Worm (Caenorhabditis elegans) whole organism, young adult: ENCODE measurements around the gene fbxa-61.

ENCODE experiments used
- B0336.3 ChIP-seq: fragments of 200-800 bp; sonication (Bioruptor generic); IDR thresholded peaks from 2 replicates; pipeline ENCODE4 v1.3.6; 2022; ENCODE audit warnings: missing genetic modification characterization, missing compliant biosample characterization
- C06A6.2 ChIP-seq: fragments of 200-800 bp; sonication (Bioruptor generic); conservative IDR thresholded peaks from 2 replicates; pipeline ENCODE4 v1.3.6; 2022; ENCODE audit warnings: missing genetic modification characterization, missing compliant biosample characterization
- C17E4.6 ChIP-seq: fragments of 200-800 bp; sonication (Bioruptor generic); IDR thresholded peaks from 2 replicates; pipeline ENCODE4 v1.3.6; 2022; ENCODE audit warnings: missing genetic modification reagents, missing genetic modification characterization, missing compliant biosample characterization
- D2030.7 ChIP-seq: fragments of 200-800 bp; sonication (Bioruptor generic); IDR thresholded peaks from 2 replicates; pipeline ENCODE4 v1.3.6; 2022; ENCODE audit warnings: missing genetic modification reagents, missing genetic modification characterization, missing compliant biosample characterization
- F10E7.11 ChIP-seq: sonication (generic microtip); optimal IDR thresholded peaks from 2 replicates; lab custom pipeline; 2017; ENCODE audit warnings: mild to moderate bottlenecking, missing genetic modification characterization, moderate library complexity, missing compliant biosample characterization
- F49E8.2 ChIP-seq: sonication (generic microtip); optimal IDR thresholded peaks from 3 replicates; lab custom pipeline; 2017; ENCODE audit warnings: missing genetic modification characterization, mild to moderate bottlenecking, missing compliant biosample characterization, antibody characterized with exemption, moderate library complexity; ENCODE audit not compliant: insufficient read depth
- F55B11.4 ChIP-seq: sonication (generic microtip); optimal IDR thresholded peaks from 2 replicates; lab custom pipeline; 2016; ENCODE audit warnings: missing compliant biosample characterization, missing genetic modification characterization, borderline replicate concordance; ENCODE audit not compliant: insufficient read depth
- K12H6.12 ChIP-seq: fragments of 200-800 bp; sonication (Bioruptor generic); optimal IDR thresholded peaks from 2 replicates; lab custom pipeline; 2018; ENCODE audit warnings: mild to moderate bottlenecking, missing genetic modification characterization, missing compliant biosample characterization
- Y79H2A.3 ChIP-seq: fragments of 200-800 bp; sonication (Bioruptor generic); conservative IDR thresholded peaks from 2 replicates; pipeline ENCODE4 v1.3.6; 2022; ENCODE audit warnings: missing genetic modification reagents, missing genetic modification characterization, missing compliant biosample characterization
- akir-1 ChIP-seq: fragments of 200-800 bp; sonication (Bioruptor generic); optimal IDR thresholded peaks from 2 replicates; lab custom pipeline; 2018; ENCODE audit warnings: mild to moderate bottlenecking, missing genetic modification characterization, moderate library complexity, missing compliant biosample characterization
- aptf-2 ChIP-seq: fragments of 200-800 bp; sonication (Bioruptor generic); conservative IDR thresholded peaks from 2 replicates; pipeline ENCODE4 v1.3.6; 2022; ENCODE audit warnings: missing genetic modification reagents, missing genetic modification characterization, missing compliant biosample characterization
- cebp-1 ChIP-seq, 2 experiments: fragments of 200-800 bp in 1 of 2; sonication (Bioruptor generic) in 1 of 2; sonication (generic microtip) in 1 of 2; IDR thresholded peaks in 1 of 2; optimal IDR thresholded peaks in 1 of 2; 2 replicates each; pipeline versions ENCODE4 v1.3.6 to Lab custom; 2017 to 2022; ENCODE audit warnings: missing compliant biosample characterization in 2 of 2, missing genetic modification characterization in 2 of 2, mild to moderate bottlenecking in 1 of 2, missing genetic modification reagents in 1 of 2, moderate library complexity in 1 of 2
- cebp-2 ChIP-seq: fragments of 200-800 bp; sonication (Bioruptor generic); IDR thresholded peaks from 2 replicates; pipeline ENCODE4 v1.3.6; 2022; ENCODE audit warnings: missing genetic modification characterization, missing compliant biosample characterization
- ceh-58 ChIP-seq: fragments of 200-800 bp; sonication (Bioruptor generic); IDR thresholded peaks from 2 replicates; pipeline ENCODE4 v1.3.6; 2022; ENCODE audit warnings: missing genetic modification characterization, missing compliant biosample characterization
- ceh-91 ChIP-seq: fragments of 200-800 bp; sonication (Bioruptor generic); IDR thresholded peaks from 2 replicates; pipeline ENCODE4 v1.3.6; 2022; ENCODE audit warnings: missing genetic modification reagents, missing genetic modification characterization, missing compliant biosample characterization
- dox-1 ChIP-seq: fragments of 200-800 bp; sonication (Bioruptor generic); IDR thresholded peaks from 2 replicates; pipeline ENCODE4 v1.3.6; 2022; ENCODE audit warnings: missing genetic modification reagents, missing genetic modification characterization, missing compliant biosample characterization
- fkh-3 ChIP-seq: sonication (generic microtip); optimal IDR thresholded peaks from 2 replicates; lab custom pipeline; 2016; ENCODE audit warnings: mild to moderate bottlenecking, missing genetic modification characterization, missing compliant biosample characterization
- hmg-1.2 ChIP-seq: fragments of 200-800 bp; sonication (Bioruptor generic); IDR thresholded peaks from 2 replicates; pipeline ENCODE4 v1.3.6; 2022; ENCODE audit warnings: missing genetic modification reagents, missing genetic modification characterization, missing compliant biosample characterization
- let-607 ChIP-seq, 2 experiments: fragments of 200-800 bp in 1 of 2; sonication (Bioruptor generic) in 1 of 2; sonication (generic microtip) in 1 of 2; optimal IDR thresholded peaks; 2 replicates each; lab custom pipeline; 2016 to 2018; ENCODE audit warnings: mild to moderate bottlenecking in 2 of 2, missing compliant biosample characterization in 2 of 2, missing genetic modification characterization in 2 of 2, moderate library complexity in 2 of 2, missing genotype in 1 of 2
- lin-35 ChIP-seq, 3 experiments: fragments of 150-350 bp in 2 of 3; sonication (generic microtip) in 1 of 3; optimal IDR thresholded peaks; 2 replicates each; lab custom pipeline; 2014 to 2018; ENCODE audit warnings: missing biosample characterization in 3 of 3, missing genetic modification characterization in 3 of 3, missing genetic modification reagents in 3 of 3
- lin-40 ChIP-seq: sonication (generic microtip); optimal IDR thresholded peaks from 2 replicates; lab custom pipeline; 2016; ENCODE audit warnings: missing genetic modification characterization, mild to moderate bottlenecking, missing compliant biosample characterization, missing genotype, missing genetic modification reagents
- lir-1 ChIP-seq: fragments of 200-800 bp; sonication (Bioruptor generic); conservative IDR thresholded peaks from 2 replicates; pipeline ENCODE4 v1.3.6; 2022; ENCODE audit warnings: missing genetic modification reagents, missing genetic modification characterization, missing compliant biosample characterization
- madf-3 ChIP-seq: fragments of 200-800 bp; sonication (Bioruptor generic); IDR thresholded peaks from 2 replicates; pipeline ENCODE4 v1.3.6; 2022; ENCODE audit warnings: missing genetic modification reagents, missing genetic modification characterization, missing compliant biosample characterization
- madf-6 ChIP-seq: fragments of 200-800 bp; sonication (Bioruptor generic); IDR thresholded peaks from 2 replicates; pipeline ENCODE4 v1.3.6; 2022; ENCODE audit warnings: missing genetic modification reagents, missing genetic modification characterization, missing compliant biosample characterization
- mel-28 ChIP-seq: sonication (generic microtip); optimal IDR thresholded peaks from 2 replicates; lab custom pipeline; 2016; ENCODE audit warnings: borderline replicate concordance, mild to moderate bottlenecking, missing genetic modification characterization, missing compliant biosample characterization
- nhr-120 ChIP-seq: fragments of 200-800 bp; sonication (Bioruptor generic); IDR thresholded peaks from 2 replicates; pipeline ENCODE4 v1.3.6; 2022; ENCODE audit warnings: missing genetic modification characterization, missing compliant biosample characterization
- nhr-27 ChIP-seq: fragments of 200-800 bp; sonication (Bioruptor generic); optimal IDR thresholded peaks from 2 replicates; lab custom pipeline; 2018; ENCODE audit warnings: mild to moderate bottlenecking, missing genetic modification characterization, moderate library complexity, missing compliant biosample characterization
- nhr-80 ChIP-seq: sonication (generic microtip); optimal IDR thresholded peaks from 2 replicates; lab custom pipeline; 2016; ENCODE audit warnings: missing genetic modification characterization, missing compliant biosample characterization
- nhr-90 ChIP-seq: sonication (generic microtip); optimal IDR thresholded peaks from 2 replicates; lab custom pipeline; 2016; ENCODE audit warnings: missing genotype, mild to moderate bottlenecking, missing genetic modification characterization, missing compliant biosample characterization
- rec-8 ChIP-seq, 2 experiments: sonication (generic microtip); optimal IDR thresholded peaks; 2 replicates each; lab custom pipeline; 2016; ENCODE audit warnings: mild to moderate bottlenecking in 2 of 2, missing genetic modification characterization in 2 of 2, missing genetic modification reagents in 2 of 2, missing genotype in 2 of 2, missing biosample characterization in 1 of 2, missing compliant biosample characterization in 1 of 2, moderate library complexity in 1 of 2
- snpc-1.1 ChIP-seq: sonication (generic microtip); optimal IDR thresholded peaks from 2 replicates; lab custom pipeline; 2017; ENCODE audit warnings: missing genetic modification characterization, mild to moderate bottlenecking, missing compliant biosample characterization, antibody characterized with exemption, moderate library complexity, missing genotype, missing genetic modification reagents; ENCODE audit not compliant: insufficient read depth
- snpc-4 ChIP-seq, 5 experiments: fragments of 150-350 bp in 1 of 5; sonication (generic microtip) in 4 of 5; optimal IDR thresholded peaks; 2 replicates each; lab custom pipeline; 2014 to 2018; ENCODE audit warnings: missing genetic modification characterization in 5 of 5, missing biosample characterization in 3 of 5, antibody characterized with exemption in 2 of 5, mild to moderate bottlenecking in 2 of 5, missing compliant biosample characterization in 2 of 5, missing genotype in 2 of 5, moderate library complexity in 2 of 5, missing genetic modification reagents in 1 of 5
- xnd-1 ChIP-seq: sonication (generic microtip); optimal IDR thresholded peaks from 2 replicates; lab custom pipeline; 2016; ENCODE audit warnings: missing genotype, missing genetic modification reagents, missing genetic modification characterization, missing compliant biosample characterization
- zfh-2 ChIP-seq: fragments of 200-800 bp; sonication (Bioruptor generic); conservative IDR thresholded peaks from 2 replicates; pipeline ENCODE4 v1.3.6; 2022; ENCODE audit warnings: missing genetic modification reagents, missing genetic modification characterization, missing compliant biosample characterization
- zim-3 ChIP-seq: sonication (generic microtip); optimal IDR thresholded peaks from 2 replicates; lab custom pipeline; 2017; ENCODE audit warnings: mild to moderate bottlenecking, missing genetic modification characterization, moderate library complexity, missing compliant biosample characterization
- ztf-18 ChIP-seq: sonication (generic microtip); optimal IDR thresholded peaks from 2 replicates; lab custom pipeline; 2016; ENCODE audit warnings: missing genotype, mild to moderate bottlenecking, missing genetic modification characterization, missing compliant biosample characterization
- ztf-28 ChIP-seq: fragments of 200-800 bp; sonication (Bioruptor generic); IDR thresholded peaks from 2 replicates; pipeline ENCODE4 v1.3.6; 2022; ENCODE audit warnings: missing genetic modification reagents, missing genetic modification characterization, missing compliant biosample characterization
- ztf-3 ChIP-seq: fragments of 200-800 bp; sonication (Bioruptor generic); optimal IDR thresholded peaks from 2 replicates; lab custom pipeline; 2018; ENCODE audit warnings: mild to moderate bottlenecking, missing genetic modification characterization, missing compliant biosample characterization

The fbxa-61 gene

DNA sequence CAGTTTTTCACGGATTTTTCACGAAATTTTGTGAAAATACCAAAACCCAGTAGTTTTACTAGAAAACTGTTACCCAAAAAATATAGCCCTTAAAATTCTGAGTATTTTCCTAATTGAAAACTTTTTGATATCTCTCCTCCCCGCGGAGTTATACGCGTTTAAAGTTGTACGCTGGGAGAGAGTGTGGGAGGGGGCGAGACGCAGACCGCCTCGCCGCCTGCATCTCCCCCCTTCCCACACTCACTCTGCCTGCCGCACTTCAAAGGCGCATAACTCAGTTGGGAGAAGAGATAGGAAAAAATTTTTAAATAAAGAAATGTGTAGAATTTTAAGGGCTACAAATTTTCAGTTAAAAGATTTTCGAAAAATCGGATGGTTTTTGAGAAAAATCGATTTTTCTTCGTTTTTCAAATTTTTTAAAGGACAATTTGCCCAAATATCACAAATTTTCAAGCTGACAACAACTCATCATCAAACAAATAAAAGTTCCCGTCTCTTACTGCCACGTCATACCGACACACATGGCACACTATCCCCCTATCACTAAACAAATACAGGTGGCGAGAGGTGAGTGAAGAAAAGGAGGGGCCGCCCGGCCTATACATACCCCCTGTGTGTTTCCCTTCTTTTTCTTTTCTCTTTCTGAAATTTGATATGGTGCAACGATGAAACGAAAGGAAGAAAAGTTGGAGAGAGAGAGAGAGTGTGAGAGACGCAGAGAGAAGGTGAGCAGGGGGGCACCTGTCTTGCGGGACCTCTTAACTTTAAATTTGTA lies 15.3 kb upstream of the fbxa-61 start:
- TF ChIP-seq ztf-3 (GFP tag; lab: Kevin White, UChicago) (no peak), nhr-90 (tag; lab: Kevin White, UChicago) (no peak), F55B11.4 (tag; lab: Kevin White, UChicago) (no peak), akir-1 (no peak), mel-28 (tag; lab: Kevin White, UChicago) (no peak), rec-8 (tag; optimal IDR thresholded peaks at IDR 0.05; lab: Kevin White, UChicago) (no peak), nhr-80 (peak; percentile 56), zim-3 (no peak), F10E7.11 (no peak), B0336.3 (GFP tag; lab: Robert Waterston, UW) (no peak), lir-1 (GFP tag; lab: Robert Waterston, UW) (no peak), F49E8.2 (tag; lab: Kevin White, UChicago) (no peak), xnd-1 (tag; lab: Kevin White, UChicago) (no peak), lin-35 (GFP tag; optimal IDR thresholded peaks at IDR 0.05; lab: Kevin White, UChicago) (no peak), cebp-2 (GFP tag; lab: Robert Waterston, UW) (no peak), let-607 (tag; optimal IDR thresholded peaks at IDR 0.05; lab: Kevin White, UChicago) (peak; percentile 56 to 70), C06A6.2 (no peak), snpc-4 (GFP tag; optimal IDR thresholded peaks at IDR 0.05; lab: Kevin White, UChicago) (no peak), snpc-4 (tag; optimal IDR thresholded peaks at IDR 0.05; lab: Kevin White, UChicago) (no peak), aptf-2 (GFP tag; lab: Robert Waterston, UW) (no peak), nhr-120 (no peak), dox-1 (GFP tag; lab: Robert Waterston, UW) (no peak), Y79H2A.3 (GFP tag; lab: Robert Waterston, UW) (no peak), hmg-1.2 (GFP tag; lab: Robert Waterston, UW) (peak; percentile 91), nhr-27 (tag; lab: Kevin White, UChicago) (no peak), madf-6 (GFP tag; lab: Robert Waterston, UW) (no peak), cebp-1 (GFP tag; IDR thresholded peaks at IDR 0.05; lab: Robert Waterston, UW) (no peak), cebp-1 (tag; optimal IDR thresholded peaks at IDR 0.05; lab: Kevin White, UChicago) (peak; percentile 30), ceh-58 (GFP tag; lab: Robert Waterston, UW) (no peak), D2030.7 (no peak)

DNA sequence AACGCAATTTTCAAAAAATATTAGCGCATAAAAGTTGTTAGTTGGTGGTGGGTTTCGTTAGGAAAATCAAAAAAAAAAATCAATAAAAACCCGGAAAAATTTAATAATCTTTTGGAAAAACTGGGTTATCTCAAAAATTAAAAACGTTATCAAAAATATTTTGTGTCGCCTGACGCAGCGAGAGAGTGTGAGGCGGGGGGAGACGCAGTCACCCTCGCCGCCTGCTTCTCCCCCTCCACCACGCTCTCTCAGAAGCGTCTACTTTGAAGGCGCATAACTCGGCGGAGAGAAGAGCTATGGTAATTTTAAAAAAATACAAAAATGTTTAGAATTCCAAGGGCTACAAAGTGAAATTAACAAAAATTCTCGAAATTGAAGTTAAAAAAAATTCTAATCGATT lies 13.7 kb upstream of the fbxa-61 start:
- TF ChIP-seq ztf-28 (GFP tag; lab: Robert Waterston, UW) (no peak), ceh-91 (no peak), snpc-1.1 (tag; lab: Kevin White, UChicago) (no peak), K12H6.12 (tag; lab: Kevin White, UChicago) (no peak), ztf-18 (tag; lab: Kevin White, UChicago) (no peak), akir-1 (no peak), lin-40 (no peak), F55B11.4 (tag; lab: Kevin White, UChicago) (no peak), C17E4.6 (GFP tag; lab: Robert Waterston, UW) (no peak), fkh-3 (tag; lab: Kevin White, UChicago) (no peak), zfh-2 (GFP tag; lab: Robert Waterston, UW) (peak; percentile 66), madf-3 (GFP tag; lab: Robert Waterston, UW) (no peak), hmg-1.2 (GFP tag; lab: Robert Waterston, UW) (peak; percentile 76)
